Worm (Caenorhabditis elegans) whole organism, L4/young adult: ENCODE measurements around the gene B0334.5.

Source experiments
- W03F9.2 ChIP-seq: fragments of 150-350 bp; optimal IDR thresholded peaks from 2 replicates; lab custom pipeline; 2014; ENCODE audit warnings: missing biosample characterization, missing genetic modification characterization
- dao-5 ChIP-seq: sonication (generic microtip); optimal IDR thresholded peaks from 2 replicates; lab custom pipeline; 2016; ENCODE audit warnings: missing genotype, missing genetic modification characterization, moderate library complexity, missing compliant biosample characterization
- him-1 ChIP-seq: sonication (generic microtip); optimal IDR thresholded peaks from 2 replicates; lab custom pipeline; 2016; ENCODE audit warnings: missing genotype, missing genetic modification reagents, missing genetic modification characterization, missing compliant biosample characterization

ce11 chrII:11485200-11485599 lies 12.3 kb upstream of the B0334.5 start, which contains the start of gene twk-5:
- TF ChIP-seq dao-5 (no peak), him-1 (tag; lab: Kevin White, UChicago) (no peak), W03F9.2 (tag; lab: Kevin White, UChicago) (no peak)
